Fruit fly (Drosophila melanogaster): Measurements from ENCODE around the gene CG12523.

CG12523 gene

dm6 chr3L:10777493-10777897 is 23.5 kb upstream of the CG12523 start (continued):
- TF ChIP-seq Nf-YA (GFP tag; IDR thresholded peaks at IDR 0.05) (no peak), knrl (GFP tag; IDR thresholded peaks at IDR 0.05; ENCODE audit: partially characterized antibody) (no peak), Dp (GFP tag; optimal IDR thresholded peaks at IDR 0.05) (no peak), zfh1 (GFP tag; IDR thresholded peaks at IDR 0.05) (no peak), Hand (GFP tag; optimal IDR thresholded peaks at IDR 0.05) (no peak), CG17186 (GFP tag; optimal IDR thresholded peaks at IDR 0.05) (no peak), CG2712 (tag; optimal IDR thresholded peaks at IDR 0.05) (peak; percentile 45), CG14710 (tag; optimal IDR thresholded peaks at IDR 0.05) (peak; percentile 44), CG4730 (GFP tag; IDR thresholded peaks at IDR 0.05) (no peak), CG10321 (GFP tag; IDR thresholded peaks at IDR 0.05) (no peak), lov (optimal IDR thresholded peaks at IDR 0.05) (no peak), lov (GFP tag; IDR thresholded peaks at IDR 0.05) (no peak), btn (GFP tag; optimal IDR thresholded peaks at IDR 0.05) (no peak), Deaf1 (tag; optimal IDR thresholded peaks at IDR 0.05) (no peak), lbe (GFP tag; optimal IDR thresholded peaks at IDR 0.05) (no peak), rib (GFP tag; IDR thresholded peaks at IDR 0.05) (no peak), CG4360 (GFP tag; IDR thresholded peaks at IDR 0.05) (no peak), CG14441 (GFP tag; IDR thresholded peaks at IDR 0.05) (no peak), Sox102F (GFP tag; optimal IDR thresholded peaks at IDR 0.05) (peak; percentile 10), eve (GFP tag; optimal IDR thresholded peaks at IDR 0.05) (no peak), chinmo (GFP tag; IDR thresholded peaks at IDR 0.05; ENCODE audit: partially characterized antibody) (no peak), kah (GFP tag; optimal IDR thresholded peaks at IDR 0.05) (no peak), CG3847 (GFP tag; IDR thresholded peaks at IDR 0.05) (no peak), Ada2b (GFP tag; IDR thresholded peaks at IDR 0.05) (no peak), caup (GFP tag; optimal IDR thresholded peaks at IDR 0.05; ENCODE audit: severe bottlenecking) (no peak), CHES-1-like (GFP tag; optimal IDR thresholded peaks at IDR 0.05) (no peak), Adf1 (GFP tag; IDR thresholded peaks at IDR 0.05) (no peak), CG5953 (GFP tag; IDR thresholded peaks at IDR 0.05) (no peak), cas (GFP tag; IDR thresholded peaks at IDR 0.05) (no peak), CG3838 (GFP tag; optimal IDR thresholded peaks at IDR 0.05) (no peak), Doc3 (GFP tag; IDR thresholded peaks at IDR 0.05; ENCODE audit: partially characterized antibody) (no peak), ranshi (GFP tag; IDR thresholded peaks at IDR 0.05) (no peak), zf30C (GFP tag; optimal IDR thresholded peaks at IDR 0.05) (no peak), CG4707 (GFP tag; optimal IDR thresholded peaks at IDR 0.05) (no peak), scrt (GFP tag; optimal IDR thresholded peaks at IDR 0.05) (no peak), PHDP (tag; optimal IDR thresholded peaks at IDR 0.05) (no peak), CG34224 (GFP tag; IDR thresholded peaks at IDR 0.05; ENCODE audit: partially characterized antibody) (no peak), CG2889 (GFP tag; IDR thresholded peaks at IDR 0.05) (no peak), CG12391 (tag; optimal IDR thresholded peaks at IDR 0.05) (peak; percentile 6), amos (GFP tag; IDR thresholded peaks at IDR 0.05; ENCODE audit: partially characterized antibody) (no peak), Drgx (GFP tag; IDR thresholded peaks at IDR 0.05) (peak; percentile 69; the same call in 1 of the 2 replicates), CG17361 (GFP tag; IDR thresholded peaks at IDR 0.05) (0 out of 3 replicates have a peak, but pooled peaks have one; percentile 37), CG18262 (tag; optimal IDR thresholded peaks at IDR 0.05) (peak; percentile 40), CG3163 (GFP tag; optimal IDR thresholded peaks at IDR 0.05) (no peak), CoRest (tag; optimal IDR thresholded peaks at IDR 0.05) (no peak), dmrt11E (tag; optimal IDR thresholded peaks at IDR 0.05) (peak; percentile 9), CG14014 (GFP tag; IDR thresholded peaks at IDR 0.05) (no peak), dm (GFP tag; optimal IDR thresholded peaks at IDR 0.05) (no peak), chn (GFP tag; optimal IDR thresholded peaks at IDR 0.05) (no peak), crol (GFP tag; IDR thresholded peaks at IDR 0.05) (no peak), lola (GFP tag; optimal IDR thresholded peaks at IDR 0.05) (peak in 1 of 3 experiments; percentile 5), dimm (GFP tag; IDR thresholded peaks at IDR 0.05) (no peak)
